Fruit fly (Drosophila melanogaster) whole organism, pupa: ENCODE measurements around the gene STUB1.

ENCODE experiments used
- CG32121 ChIP-seq: fragments of 200-800 bp; sonication (Bioruptor generic); IDR thresholded peaks from 2 replicates; pipeline ENCODE4 v1.3.6; 2022; ENCODE audit warnings: missing biosample characterization, missing genetic modification characterization
- CG8159 ChIP-seq: fragments of 200-800 bp; sonication (Bioruptor generic); optimal IDR thresholded peaks from 3 replicates; lab custom pipeline; 2018; ENCODE audit warnings: missing biosample characterization, mild to moderate bottlenecking, missing genetic modification characterization, moderate library complexity
- CG8301 ChIP-seq: fragments of 200-800 bp; sonication (Bioruptor generic); optimal IDR thresholded peaks from 2 replicates; lab custom pipeline; 2018; ENCODE audit warnings: missing biosample characterization, mild to moderate bottlenecking, missing genetic modification characterization
- CG9948 ChIP-seq: fragments of 200-800 bp; sonication (Bioruptor generic); optimal IDR thresholded peaks from 2 replicates; lab custom pipeline; 2018; ENCODE audit warnings: missing biosample characterization, mild to moderate bottlenecking, missing genetic modification characterization, moderate library complexity
- EcR ChIP-seq: fragments of 200-800 bp; sonication (Bioruptor generic); optimal IDR thresholded peaks from 3 replicates; lab custom pipeline; 2019; ENCODE audit warnings: missing biosample characterization, missing genetic modification characterization, mild to moderate bottlenecking, moderate library complexity, missing genetic modification reagents
- Pif1B ChIP-seq: fragments of 200-800 bp; sonication (Bioruptor generic); optimal IDR thresholded peaks from 3 replicates; lab custom pipeline; 2016; ENCODE audit warnings: missing biosample characterization, missing genetic modification characterization
- gl ChIP-seq: fragments of 200-800 bp; sonication (Bioruptor generic); optimal IDR thresholded peaks from 2 replicates; lab custom pipeline; 2018; ENCODE audit warnings: missing biosample characterization, mild to moderate bottlenecking, missing genetic modification characterization

dm6 chr2L:10483073-10483472, 45.7 kb downstream of the STUB1 start, which contains the start of gene Grip75:
- no peak for TF ChIP-seq EcR
- TF ChIP-seq Pif1B (GFP tag; lab: Kevin White, UChicago), result no peak
- TF ChIP-seq gl (tag; lab: Kevin White, UChicago), result no peak
- no peak for TF ChIP-seq CG32121 (GFP tag; lab: Robert Waterston, UW)
- no peak for TF ChIP-seq CG9948 (tag; lab: Kevin White, UChicago)
- TF ChIP-seq CG8301 (tag; lab: Kevin White, UChicago), result no peak
- no peak for TF ChIP-seq CG8159 (tag; lab: Kevin White, UChicago)
